Fruit fly (Drosophila melanogaster): ENCODE data around the gene Ncc69.

The Ncc69 gene

dm6 chr3L:12387898-12388297, 3.3 kb downstream of the Ncc69 start (continued):
- TF ChIP-seq CG11294 (GFP tag; IDR thresholded peaks at IDR 0.05) (no peak), acj6 (GFP tag; optimal IDR thresholded peaks at IDR 0.05) (peak; percentile 45), CG10631 (GFP tag; optimal IDR thresholded peaks at IDR 0.05) (no peak), Sox14 (GFP tag; optimal IDR thresholded peaks at IDR 0.05) (peak; percentile 61), CG8319 (GFP tag; optimal IDR thresholded peaks at IDR 0.05) (no peak), dsx (GFP tag; optimal IDR thresholded peaks at IDR 0.05; ENCODE audit: poor library complexity, severe bottlenecking) (no peak), ss (GFP tag; optimal IDR thresholded peaks at IDR 0.05) (no peak), fd59A (GFP tag; optimal IDR thresholded peaks at IDR 0.05) (no peak), Sox15 (GFP tag; optimal IDR thresholded peaks at IDR 0.05) (no peak), CG1621 (tag; optimal IDR thresholded peaks at IDR 0.05) (peak; percentile 24), salr (GFP tag; optimal IDR thresholded peaks at IDR 0.05) (no peak), Ets96B (tag; optimal IDR thresholded peaks at IDR 0.05) (peak; percentile 31), vri (GFP tag; optimal IDR thresholded peaks at IDR 0.05) (no peak), fd85E (GFP tag; optimal IDR thresholded peaks at IDR 0.05) (no peak), CG31627 (GFP tag; optimal IDR thresholded peaks at IDR 0.05) (peak; percentile 23), CG34406 (GFP tag; optimal IDR thresholded peaks at IDR 0.05) (peak; percentile 53), Sox102F (GFP tag; optimal IDR thresholded peaks at IDR 0.05) (peak; percentile 54)

- TF ChIP-seq CG6276 (GFP tag; optimal IDR thresholded peaks at IDR 0.05) (no peak), salr (GFP tag; optimal IDR thresholded peaks at IDR 0.05) (no peak), Gug (GFP tag; IDR thresholded peaks at IDR 0.05) (no peak), ss (GFP tag; optimal IDR thresholded peaks at IDR 0.05) (no peak), CG4318 (GFP tag; optimal IDR thresholded peaks at IDR 0.05) (no peak), pdm3 (GFP tag; optimal IDR thresholded peaks at IDR 0.05) (no peak), eg (GFP tag; IDR thresholded peaks at IDR 0.05) (no peak), CG11902 (GFP tag; optimal IDR thresholded peaks at IDR 0.05) (no peak), Hr39 (GFP tag; optimal IDR thresholded peaks at IDR 0.05) (no peak), acj6 (GFP tag; optimal IDR thresholded peaks at IDR 0.05) (no peak), dac (GFP tag; optimal IDR thresholded peaks at IDR 0.05) (no peak)
Observed at dm6 chr3L:12387063-12387462, 4.2 kb downstream of the Ncc69 start.

dm6 chr3L:12380592-12380991, 10.7 kb downstream of the Ncc69 start:
- TF ChIP-seq CG11902 (GFP tag; optimal IDR thresholded peaks at IDR 0.05) (no peak), pdm3 (GFP tag; optimal IDR thresholded peaks at IDR 0.05) (no peak), Blimp-1 (GFP tag; optimal IDR thresholded peaks at IDR 0.05) (no peak), vri (GFP tag; optimal IDR thresholded peaks at IDR 0.05) (no peak), CG9139 (GFP tag; optimal IDR thresholded peaks at IDR 0.05) (no peak), dac (GFP tag; optimal IDR thresholded peaks at IDR 0.05) (no peak), Eip75B (GFP tag; optimal IDR thresholded peaks at IDR 0.05) (no peak), Hr4 (GFP tag; optimal IDR thresholded peaks at IDR 0.05) (no peak), CG6276 (GFP tag; optimal IDR thresholded peaks at IDR 0.05) (no peak), achi (GFP tag; optimal IDR thresholded peaks at IDR 0.05) (no peak), Hr38 (GFP tag; optimal IDR thresholded peaks at IDR 0.05) (no peak), CG8632 (GFP tag; optimal IDR thresholded peaks at IDR 0.05) (no peak), dsx (GFP tag; optimal IDR thresholded peaks at IDR 0.05; ENCODE audit: poor library complexity, severe bottlenecking) (no peak), fd59A (GFP tag; optimal IDR thresholded peaks at IDR 0.05) (no peak), Sox15 (GFP tag; optimal IDR thresholded peaks at IDR 0.05) (no peak), Hr39 (GFP tag; optimal IDR thresholded peaks at IDR 0.05) (no peak)

dm6 chr3L:12374420-12374819, 16.8 kb downstream of the Ncc69 start:
- TF ChIP-seq dsx (GFP tag; optimal IDR thresholded peaks at IDR 0.05; ENCODE audit: poor library complexity, severe bottlenecking) (no peak), CG3919 (GFP tag; optimal IDR thresholded peaks at IDR 0.05) (no peak), net (GFP tag; optimal IDR thresholded peaks at IDR 0.05) (no peak), Gug (GFP tag; IDR thresholded peaks at IDR 0.05) (no peak), CG8632 (GFP tag; optimal IDR thresholded peaks at IDR 0.05) (no peak), fd85E (GFP tag; optimal IDR thresholded peaks at IDR 0.05) (no peak), spab (GFP tag; optimal IDR thresholded peaks at IDR 0.05) (no peak), topi (GFP tag; optimal IDR thresholded peaks at IDR 0.05) (no peak), CG6163 (GFP tag; IDR thresholded peaks at IDR 0.05) (0 out of 3 replicates have a peak, but pooled peaks have one; percentile 15), achi (GFP tag; optimal IDR thresholded peaks at IDR 0.05) (no peak), svp (GFP tag) (peak; percentile 5)
